Fruit fly (Drosophila melanogaster) whole organism, prepupa: ENCODE results near the gene CG10845.

Source experiments
- Blimp-1 ChIP-seq: fragments of 200-800 bp; sonication (Bioruptor generic); optimal IDR thresholded peaks from 3 replicates; lab custom pipeline; 2017; ENCODE audit warnings: missing biosample characterization, missing genetic modification characterization, mild to moderate bottlenecking, moderate library complexity, missing genetic modification reagents
- Eip78C ChIP-seq: fragments of 200-800 bp; sonication (Bioruptor generic); peaks from one replicate; lab custom pipeline; 2016; ENCODE audit warnings: missing biosample characterization, missing genetic modification characterization
- fd59A ChIP-seq: fragments of 200-800 bp; sonication (Bioruptor generic); optimal IDR thresholded peaks from 2 replicates; lab custom pipeline; 2017; ENCODE audit warnings: missing biosample characterization, mild to moderate bottlenecking, missing genetic modification characterization, missing genetic modification reagents
- svp ChIP-seq: fragments of 200-800 bp; sonication (Bioruptor generic); peaks from one replicate; lab custom pipeline; 2016; ENCODE audit warnings: missing biosample characterization, missing genetic modification characterization
- topi ChIP-seq: fragments of 200-800 bp; sonication (Bioruptor generic); optimal IDR thresholded peaks from 3 replicates; lab custom pipeline; 2016; ENCODE audit warnings: missing biosample characterization, missing genetic modification characterization
- vri ChIP-seq: fragments of 200-800 bp; sonication (Bioruptor generic); optimal IDR thresholded peaks from 3 replicates; lab custom pipeline; 2016; ENCODE audit warnings: missing biosample characterization, mild to moderate bottlenecking, missing genetic modification characterization

DNA sequence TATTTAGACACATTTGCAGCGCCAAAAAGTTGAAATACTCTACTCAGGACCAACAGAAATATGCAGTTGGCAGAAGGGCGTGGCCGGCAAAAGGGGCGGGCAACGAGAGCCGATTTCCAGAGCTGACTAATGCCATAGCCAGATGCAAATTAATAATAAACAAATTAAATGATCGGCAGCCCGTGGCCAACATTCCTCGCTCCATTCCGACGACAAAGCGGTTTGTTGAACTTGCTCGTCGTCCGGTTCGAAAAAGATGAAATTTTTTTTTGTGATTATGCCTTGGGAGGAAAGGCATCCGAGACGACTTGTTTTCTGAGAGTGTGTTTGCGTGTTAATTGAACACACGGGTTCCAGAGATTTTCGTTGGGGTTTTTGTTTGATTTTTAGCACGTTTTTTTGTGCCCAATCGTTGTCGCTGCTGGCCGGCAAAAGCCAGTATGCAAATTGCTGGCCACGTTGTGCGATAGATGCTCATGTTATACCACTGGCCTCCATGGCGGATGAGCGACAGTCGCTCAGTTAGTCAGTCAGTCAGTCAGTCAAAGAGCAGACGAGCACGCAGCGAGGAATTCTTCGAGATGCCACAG lies 11.5 kb upstream of the CG10845 start:
- TF ChIP-seq vri (no peak), Blimp-1 (GFP tag; lab: Kevin White, UChicago) (no peak), fd59A (GFP tag; lab: Kevin White, UChicago) (no peak), Eip78C (GFP tag; lab: Kevin White, UChicago) (peak; percentile 41), topi (GFP tag; lab: Kevin White, UChicago) (no peak), svp (GFP tag; lab: Kevin White, UChicago) (no peak)
